Worm (Caenorhabditis elegans) whole organism, young adult: ENCODE measurements around the gene Y37A1A.2.

Source experiments
- C06A6.2 ChIP-seq: fragments of 200-800 bp; sonication (Bioruptor generic); conservative IDR thresholded peaks from 2 replicates; pipeline ENCODE4 v1.3.6; 2022; ENCODE audit warnings: missing genetic modification characterization, missing compliant biosample characterization
- F33H1.4 ChIP-seq: fragments of 200-800 bp; sonication (Bioruptor generic); IDR thresholded peaks from 2 replicates; pipeline ENCODE4 v1.3.6; 2022; ENCODE audit warnings: missing genetic modification reagents, missing genetic modification characterization, missing compliant biosample characterization
- F52B5.7 ChIP-seq: sonication (generic microtip); optimal IDR thresholded peaks from 2 replicates; lab custom pipeline; 2016; ENCODE audit warnings: mild to moderate bottlenecking, missing genetic modification characterization, missing compliant biosample characterization
- F57A8.1 ChIP-seq: fragments of 200-800 bp; sonication (Bioruptor generic); optimal IDR thresholded peaks from 2 replicates; lab custom pipeline; 2018; ENCODE audit warnings: mild to moderate bottlenecking, missing genetic modification characterization, moderate library complexity, missing compliant biosample characterization
- K12H6.12 ChIP-seq: fragments of 200-800 bp; sonication (Bioruptor generic); optimal IDR thresholded peaks from 2 replicates; lab custom pipeline; 2018; ENCODE audit warnings: mild to moderate bottlenecking, missing genetic modification characterization, missing compliant biosample characterization
- T26A5.8 ChIP-seq: sonication (generic microtip); optimal IDR thresholded peaks from 2 replicates; lab custom pipeline; 2016; ENCODE audit warnings: missing genetic modification characterization, missing compliant biosample characterization
- ama-1 ChIP-seq, 3 experiments: fragments of 150-350 bp in 1 of 3; sonication (generic microtip) in 2 of 3; optimal IDR thresholded peaks; 2 replicates each; lab custom pipeline; 2014 to 2018; ENCODE audit warnings: missing biosample characterization in 2 of 3, missing genetic modification characterization in 2 of 3, missing genetic modification reagents in 2 of 3
- aptf-2 ChIP-seq: fragments of 200-800 bp; sonication (Bioruptor generic); conservative IDR thresholded peaks from 2 replicates; pipeline ENCODE4 v1.3.6; 2022; ENCODE audit warnings: missing genetic modification reagents, missing genetic modification characterization, missing compliant biosample characterization
- athp-1 ChIP-seq: sonication (generic microtip); optimal IDR thresholded peaks from 2 replicates; lab custom pipeline; 2017; ENCODE audit warnings: mild to moderate bottlenecking, missing genetic modification characterization, missing compliant biosample characterization
- attf-5 ChIP-seq: fragments of 200-800 bp; sonication (Bioruptor generic); optimal IDR thresholded peaks from 2 replicates; lab custom pipeline; 2018; ENCODE audit warnings: mild to moderate bottlenecking, missing genetic modification characterization, missing compliant biosample characterization
- attf-6 ChIP-seq: fragments of 200-800 bp; sonication (Bioruptor generic); IDR thresholded peaks from 2 replicates; pipeline ENCODE4 v1.3.6; 2022; ENCODE audit warnings: missing genetic modification reagents, missing genetic modification characterization, missing compliant biosample characterization
- cebp-1 ChIP-seq, 2 experiments: fragments of 200-800 bp in 1 of 2; sonication (Bioruptor generic) in 1 of 2; sonication (generic microtip) in 1 of 2; IDR thresholded peaks in 1 of 2; optimal IDR thresholded peaks in 1 of 2; 2 replicates each; pipeline versions ENCODE4 v1.3.6 to Lab custom; 2017 to 2022; ENCODE audit warnings: missing compliant biosample characterization in 2 of 2, missing genetic modification characterization in 2 of 2, mild to moderate bottlenecking in 1 of 2, missing genetic modification reagents in 1 of 2, moderate library complexity in 1 of 2
- ceh-91 ChIP-seq: fragments of 200-800 bp; sonication (Bioruptor generic); IDR thresholded peaks from 2 replicates; pipeline ENCODE4 v1.3.6; 2022; ENCODE audit warnings: missing genetic modification reagents, missing genetic modification characterization, missing compliant biosample characterization
- chd-7 ChIP-seq: sonication (generic microtip); optimal IDR thresholded peaks from 2 replicates; lab custom pipeline; 2016; ENCODE audit warnings: mild to moderate bottlenecking, missing genetic modification characterization, moderate library complexity, missing compliant biosample characterization
- efl-1 ChIP-seq: fragments of 150-350 bp; optimal IDR thresholded peaks from 2 replicates; lab custom pipeline; 2014; ENCODE audit warnings: missing biosample characterization, missing genetic modification reagents, missing genetic modification characterization
- egl-18 ChIP-seq: fragments of 200-800 bp; sonication (Bioruptor generic); IDR thresholded peaks from 2 replicates; pipeline ENCODE4 v1.3.6; 2022; ENCODE audit warnings: missing genetic modification reagents, missing genetic modification characterization, missing compliant biosample characterization
- egl-44 ChIP-seq: fragments of 200-800 bp; sonication (Bioruptor generic); IDR thresholded peaks from 2 replicates; pipeline ENCODE4 v1.3.6; 2022; ENCODE audit warnings: missing genetic modification reagents, missing genetic modification characterization, missing compliant biosample characterization
- fkh-3 ChIP-seq: sonication (generic microtip); optimal IDR thresholded peaks from 2 replicates; lab custom pipeline; 2016; ENCODE audit warnings: mild to moderate bottlenecking, missing genetic modification characterization, missing compliant biosample characterization
- hlh-26 ChIP-seq: fragments of 200-800 bp; sonication (Bioruptor generic); conservative IDR thresholded peaks from 2 replicates; pipeline ENCODE4 v1.3.6; 2022; ENCODE audit warnings: missing genetic modification reagents, missing genetic modification characterization, missing compliant biosample characterization
- lag-1 ChIP-seq: fragments of 200-800 bp; sonication (Bioruptor generic); IDR thresholded peaks from 2 replicates; pipeline ENCODE4 v1.3.6; 2022; ENCODE audit warnings: missing genetic modification reagents, missing genetic modification characterization, missing compliant biosample characterization
- let-607 ChIP-seq, 2 experiments: fragments of 200-800 bp in 1 of 2; sonication (Bioruptor generic) in 1 of 2; sonication (generic microtip) in 1 of 2; optimal IDR thresholded peaks; 2 replicates each; lab custom pipeline; 2016 to 2018; ENCODE audit warnings: mild to moderate bottlenecking in 2 of 2, missing compliant biosample characterization in 2 of 2, missing genetic modification characterization in 2 of 2, moderate library complexity in 2 of 2, missing genotype in 1 of 2
- madf-10 ChIP-seq: sonication (generic microtip); optimal IDR thresholded peaks from 2 replicates; lab custom pipeline; 2016; ENCODE audit warnings: mild to moderate bottlenecking, missing genetic modification characterization, missing compliant biosample characterization
- mel-28 ChIP-seq: sonication (generic microtip); optimal IDR thresholded peaks from 2 replicates; lab custom pipeline; 2016; ENCODE audit warnings: borderline replicate concordance, mild to moderate bottlenecking, missing genetic modification characterization, missing compliant biosample characterization
- nhr-27 ChIP-seq: fragments of 200-800 bp; sonication (Bioruptor generic); optimal IDR thresholded peaks from 2 replicates; lab custom pipeline; 2018; ENCODE audit warnings: mild to moderate bottlenecking, missing genetic modification characterization, moderate library complexity, missing compliant biosample characterization
- rpc-1 ChIP-seq, 2 experiments: fragments of 150-350 bp in 1 of 2; sonication (generic microtip) in 1 of 2; optimal IDR thresholded peaks; 2 replicates each; lab custom pipeline; 2014 to 2018; ENCODE audit warnings: missing biosample characterization in 1 of 2, missing genetic modification characterization in 1 of 2, missing genetic modification reagents in 1 of 2, missing genotype in 1 of 2
- snpc-3.4 ChIP-seq: sonication (generic microtip); optimal IDR thresholded peaks from 2 replicates; lab custom pipeline; 2017; ENCODE audit warnings: missing genetic modification characterization, mild to moderate bottlenecking, missing compliant biosample characterization, antibody characterized with exemption, moderate library complexity, missing genotype, missing genetic modification reagents
- snpc-4 ChIP-seq, 5 experiments: fragments of 150-350 bp in 1 of 5; sonication (generic microtip) in 4 of 5; optimal IDR thresholded peaks; 2 replicates each; lab custom pipeline; 2014 to 2018; ENCODE audit warnings: missing genetic modification characterization in 5 of 5, missing biosample characterization in 3 of 5, antibody characterized with exemption in 2 of 5, mild to moderate bottlenecking in 2 of 5, missing compliant biosample characterization in 2 of 5, missing genotype in 2 of 5, moderate library complexity in 2 of 5, missing genetic modification reagents in 1 of 5
- tbp1 ChIP-seq: fragments of 200-800 bp; sonication (Bioruptor generic); optimal IDR thresholded peaks from 2 replicates; lab custom pipeline; 2018; ENCODE audit warnings: mild to moderate bottlenecking, missing genetic modification characterization, missing compliant biosample characterization
- xnd-1 ChIP-seq: sonication (generic microtip); optimal IDR thresholded peaks from 2 replicates; lab custom pipeline; 2016; ENCODE audit warnings: missing genotype, missing genetic modification reagents, missing genetic modification characterization, missing compliant biosample characterization
- zfh-2 ChIP-seq: fragments of 200-800 bp; sonication (Bioruptor generic); conservative IDR thresholded peaks from 2 replicates; pipeline ENCODE4 v1.3.6; 2022; ENCODE audit warnings: missing genetic modification reagents, missing genetic modification characterization, missing compliant biosample characterization
- zim-3 ChIP-seq: sonication (generic microtip); optimal IDR thresholded peaks from 2 replicates; lab custom pipeline; 2017; ENCODE audit warnings: mild to moderate bottlenecking, missing genetic modification characterization, moderate library complexity, missing compliant biosample characterization

Gene Y37A1A.2

ce11 chrIV:13880370-13880769, 32.5 kb downstream of the Y37A1A.2 start (continued):
- TF ChIP-seq nhr-27 (tag; lab: Kevin White, UChicago) (no peak), hlh-26 (GFP tag; lab: Robert Waterston, UW) (no peak), rpc-1 (optimal IDR thresholded peaks at IDR 0.05; lab: Kevin White, UChicago) (no peak), rpc-1 (tag; optimal IDR thresholded peaks at IDR 0.05; lab: Kevin White, UChicago) (no peak), efl-1 (GFP tag; lab: Kevin White, UChicago) (no peak), xnd-1 (peak; percentile 6)

ce11 chrIV:13879851-13880250, 33.0 kb downstream of the Y37A1A.2 start, which contains the start of gene B0513.4:
Gene B0513.4 (plus strand): TSS chrIV:13880151.
- TF ChIP-seq F52B5.7 (tag; lab: Kevin White, UChicago): no peak
- TF ChIP-seq zfh-2 (GFP tag; lab: Robert Waterston, UW): peak; percentile 69

ce11 chrIV:13878738-13879137, 34.1 kb downstream of the Y37A1A.2 start:
- TF ChIP-seq snpc-3.4 (tag; lab: Kevin White, UChicago): no peak
- TF ChIP-seq tbp1 (GFP tag; lab: Kevin White, UChicago): no peak
- TF ChIP-seq madf-10 (tag; lab: Kevin White, UChicago): no peak
- no peak for TF ChIP-seq ceh-91 (GFP tag; lab: Robert Waterston, UW)
- TF ChIP-seq mel-28 (tag; lab: Kevin White, UChicago): no peak
- TF ChIP-seq F33H1.4: no peak
- TF ChIP-seq C06A6.2 (GFP tag; lab: Robert Waterston, UW): no peak
- no peak for TF ChIP-seq athp-1 (tag; lab: Kevin White, UChicago)
- no peak for TF ChIP-seq egl-18 (GFP tag; lab: Robert Waterston, UW)
- TF ChIP-seq chd-7 (tag; lab: Kevin White, UChicago): no peak

- TF ChIP-seq fkh-3 (tag; lab: Kevin White, UChicago) (no peak), let-607 (tag; optimal IDR thresholded peaks at IDR 0.05; lab: Kevin White, UChicago) (no peak), T26A5.8 (no peak), zim-3 (tag; lab: Kevin White, UChicago) (no peak), snpc-4 (GFP tag; optimal IDR thresholded peaks at IDR 0.05; lab: Kevin White, UChicago) (no peak), snpc-4 (tag; optimal IDR thresholded peaks at IDR 0.05; lab: Kevin White, UChicago) (no peak), F57A8.1 (no peak), attf-6 (GFP tag; lab: Robert Waterston, UW) (no peak), nhr-27 (tag; lab: Kevin White, UChicago) (no peak), C06A6.2 (GFP tag; lab: Robert Waterston, UW) (no peak), aptf-2 (no peak), F52B5.7 (tag; lab: Kevin White, UChicago) (no peak), lag-1 (GFP tag; lab: Robert Waterston, UW) (no peak)
These were observed 34.7 kb downstream of the Y37A1A.2 start for ce11 chrIV:13878123-13878522.

ce11 chrIV:13877707-13878106, 35.1 kb downstream of the Y37A1A.2 start:
- TF ChIP-seq ama-1 (optimal IDR thresholded peaks at IDR 0.05; lab: Kevin White, UChicago) (no peak), ama-1 (GFP tag; optimal IDR thresholded peaks at IDR 0.05; lab: Kevin White, UChicago) (no peak), K12H6.12 (tag; lab: Kevin White, UChicago) (peak; percentile 2), attf-5 (GFP tag; lab: Kevin White, UChicago) (peak; percentile 21), madf-10 (tag; lab: Kevin White, UChicago) (peak; percentile 95), egl-44 (GFP tag; lab: Robert Waterston, UW) (no peak), cebp-1 (GFP tag; IDR thresholded peaks at IDR 0.05; lab: Robert Waterston, UW) (no peak), cebp-1 (tag; optimal IDR thresholded peaks at IDR 0.05; lab: Kevin White, UChicago) (peak; percentile 44)
- TF ChIP-seq, all 124 proteins: peak for 4
